Worm (Caenorhabditis elegans): Measurements from ENCODE around the gene msp-59.
"Not testable (repeated sequence)": the region's sequence is repeated elsewhere in the genome, so short reads cannot be mapped to it uniquely, and the experiment has no call there.

- TF ChIP-seq nhr-12 (tag; optimal IDR thresholded peaks at IDR 0.05); snpc-4 (tag; optimal IDR thresholded peaks at IDR 0.05); mep-1 (tag; optimal IDR thresholded peaks at IDR 0.05); pha-4 (tag; optimal IDR thresholded peaks at IDR 0.05); ces-1 (GFP tag; optimal IDR thresholded peaks at IDR 0.05); mls-2 (tag; optimal IDR thresholded peaks at IDR 0.05); ztf-11 (tag; optimal IDR thresholded peaks at IDR 0.05); nhr-28 (tag; optimal IDR thresholded peaks at IDR 0.05); unc-39 (tag; optimal IDR thresholded peaks at IDR 0.05): not testable (repeated sequence)
Measured at ce11 chrIV:5308046-5308643, 4.8 kb downstream of the msp-59 start, which contains the start of the genes ZK354.9 and msp-58.
